Fruit fly (Drosophila melanogaster) whole organism, adult: Measurements from ENCODE around the gene CG11693.

Experiments used
- CG11617 ChIP-seq: fragments of 200-800 bp; sonication (Bioruptor generic); optimal IDR thresholded peaks from 2 replicates; lab custom pipeline; 2017; ENCODE audit warnings: mild to moderate bottlenecking, missing biosample characterization, missing genetic modification reagents, missing genetic modification characterization
- CG12768 ChIP-seq: fragments of 200-800 bp; sonication (Bioruptor generic); optimal IDR thresholded peaks from 2 replicates; lab custom pipeline; 2017; ENCODE audit warnings: missing biosample characterization, missing genetic modification characterization, mild to moderate bottlenecking, moderate library complexity, missing genetic modification reagents
- CG14711 ChIP-seq: fragments of 200-800 bp; sonication (Bioruptor generic); optimal IDR thresholded peaks from 2 replicates; lab custom pipeline; 2018; ENCODE audit warnings: missing biosample characterization, mild to moderate bottlenecking, missing genetic modification characterization, moderate library complexity
- CG1620 ChIP-seq: fragments of 200-800 bp; sonication (Bioruptor generic); optimal IDR thresholded peaks from 2 replicates; lab custom pipeline; 2016; ENCODE audit warnings: missing biosample characterization, missing genetic modification characterization
- CG33017 ChIP-seq: fragments of 200-800 bp; sonication (Bioruptor generic); optimal IDR thresholded peaks from 2 replicates; lab custom pipeline; 2018; ENCODE audit warnings: missing biosample characterization, mild to moderate bottlenecking, missing genetic modification characterization, moderate library complexity
- CG5204 ChIP-seq: fragments of 200-800 bp; sonication (Bioruptor generic); optimal IDR thresholded peaks from 2 replicates; lab custom pipeline; 2016; ENCODE audit warnings: missing biosample characterization, missing genetic modification characterization
- CG7045 ChIP-seq: fragments of 200-800 bp; sonication (Bioruptor generic); optimal IDR thresholded peaks from 2 replicates; lab custom pipeline; 2017; ENCODE audit warnings: missing biosample characterization, mild to moderate bottlenecking, missing genetic modification characterization
- CG7101 ChIP-seq: fragments of 200-800 bp; sonication (Bioruptor generic); optimal IDR thresholded peaks from 2 replicates; lab custom pipeline; 2018; ENCODE audit warnings: missing biosample characterization, mild to moderate bottlenecking, missing genetic modification characterization, moderate library complexity
- Clk ChIP-seq: fragments of 200-800 bp; sonication (Bioruptor generic); optimal IDR thresholded peaks from 2 replicates; lab custom pipeline; 2017; ENCODE audit warnings: missing biosample characterization, missing genetic modification characterization
- Crg-1 ChIP-seq: fragments of 200-800 bp; sonication (Bioruptor generic); optimal IDR thresholded peaks from 2 replicates; lab custom pipeline; 2016; ENCODE audit warnings: missing biosample characterization, missing genetic modification characterization
- Hr96 ChIP-seq: fragments of 200-800 bp; sonication (Bioruptor generic); optimal IDR thresholded peaks from 2 replicates; lab custom pipeline; 2016; ENCODE audit warnings: missing biosample characterization, missing genetic modification characterization
- Mnt ChIP-seq: fragments of 200-800 bp; sonication (Bioruptor generic); optimal IDR thresholded peaks from 2 replicates; lab custom pipeline; 2016; ENCODE audit warnings: missing biosample characterization, mild to moderate bottlenecking, missing genetic modification characterization
- bab1 ChIP-seq: fragments of 200-800 bp; sonication (Bioruptor generic); optimal IDR thresholded peaks from 3 replicates; lab custom pipeline; 2019; ENCODE audit warnings: missing biosample characterization, mild to moderate bottlenecking, missing genetic modification characterization, moderate library complexity
- cic ChIP-seq: fragments of 200-800 bp; sonication (Bioruptor generic); optimal IDR thresholded peaks from 2 replicates; lab custom pipeline; 2017; ENCODE audit warnings: missing biosample characterization, mild to moderate bottlenecking, missing genetic modification characterization, moderate library complexity
- cnc ChIP-seq, 2 experiments: fragments of >200 bp; optimal IDR thresholded peaks; 2 replicates each; lab custom pipeline; 2017
- kay ChIP-seq: fragments of 200-800 bp; sonication (Bioruptor generic); peaks from one replicate; lab custom pipeline; 2016; ENCODE audit warnings: missing biosample characterization, missing genetic modification characterization, borderline replicate concordance
- ovo ChIP-seq: fragments of 200-800 bp; sonication (Bioruptor generic); optimal IDR thresholded peaks from 2 replicates; lab custom pipeline; 2016; ENCODE audit warnings: missing biosample characterization, missing genetic modification characterization
- pad ChIP-seq: fragments of 200-800 bp; sonication (Bioruptor generic); optimal IDR thresholded peaks from 3 replicates; lab custom pipeline; 2017; ENCODE audit warnings: missing biosample characterization, missing genetic modification characterization, mild to moderate bottlenecking, moderate library complexity, missing genetic modification reagents
- tj ChIP-seq: fragments of 200-800 bp; sonication (Bioruptor generic); optimal IDR thresholded peaks from 3 replicates; lab custom pipeline; 2017; ENCODE audit warnings: missing biosample characterization, mild to moderate bottlenecking, missing genetic modification characterization, moderate library complexity
- toe ChIP-seq: fragments of 200-800 bp; sonication (Bioruptor generic); optimal IDR thresholded peaks from 2 replicates; lab custom pipeline; 2016; ENCODE audit warnings: missing biosample characterization, missing genetic modification characterization

The CG11693 gene

DNA sequence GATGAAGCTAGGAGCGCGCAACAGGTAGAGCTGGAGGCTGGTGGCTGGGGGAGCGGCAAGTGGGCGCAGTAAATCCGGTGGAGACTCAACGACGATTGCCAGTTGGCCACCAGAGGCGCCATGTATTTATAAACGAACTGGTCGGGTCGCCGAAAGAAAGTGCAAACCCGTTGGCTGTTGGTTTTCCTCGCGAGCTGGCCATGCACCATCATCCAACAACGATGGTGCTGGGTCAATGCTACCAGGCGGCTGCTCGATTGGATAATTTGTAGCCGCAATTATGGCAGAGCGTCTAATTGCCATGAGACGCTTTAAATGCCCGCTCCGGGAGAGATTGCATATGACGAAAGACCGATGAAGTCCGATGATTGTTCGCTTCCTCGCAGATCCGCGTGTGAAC is at the start of gene CG11693:
Gene CG11693, minus strand, starts transcription at position 101 of the 400 bp plus-strand sequence.
- TF ChIP-seq CG7101 (no peak), toe (GFP tag; lab: Kevin White, UChicago) (no peak), ovo (no peak), CG33017 (tag; lab: Kevin White, UChicago) (no peak), cic (no peak), Clk (GFP tag; lab: Kevin White, UChicago) (no peak), CG1620 (no peak), CG7045 (GFP tag; lab: Kevin White, UChicago) (no peak), Crg-1 (GFP tag; lab: Kevin White, UChicago) (no peak), Mnt (no peak), tj (GFP tag; lab: Kevin White, UChicago) (no peak), CG12768 (GFP tag; lab: Kevin White, UChicago) (no peak), cnc (optimal IDR thresholded peaks at IDR 0.05; lab: Kevin White, UChicago) (no peak), pad (no peak), CG11617 (GFP tag; lab: Kevin White, UChicago) (no peak), Hr96 (GFP tag; lab: Kevin White, UChicago) (no peak), CG14711 (tag; lab: Kevin White, UChicago) (no peak), kay (GFP tag; lab: Kevin White, UChicago) (no peak)

DNA sequence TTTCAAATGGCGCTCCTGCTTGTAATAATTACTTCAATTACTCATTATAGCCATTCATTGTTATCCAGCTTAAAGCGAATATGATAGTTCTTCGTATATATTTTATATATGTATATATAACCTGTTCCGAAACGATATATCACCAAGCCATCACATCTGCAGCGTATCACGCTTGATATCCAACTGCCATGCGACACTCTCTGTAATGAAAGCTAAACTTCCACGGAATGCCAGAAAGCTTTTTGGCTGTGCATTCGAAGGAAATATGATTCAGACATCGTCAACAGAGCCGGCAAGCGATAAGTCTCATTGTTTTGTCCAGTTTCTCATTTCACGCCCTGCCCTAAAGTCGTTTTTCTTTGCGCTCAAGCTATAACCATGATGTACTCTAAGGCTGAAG is 47.4 kb upstream of the CG11693 start:
- TF ChIP-seq ovo (no peak), CG12768 (GFP tag; lab: Kevin White, UChicago) (no peak), cnc (optimal IDR thresholded peaks at IDR 0.05; lab: Kevin White, UChicago) (no peak), Crg-1 (GFP tag; lab: Kevin White, UChicago) (no peak), Clk (GFP tag; lab: Kevin White, UChicago) (no peak), cic (no peak), CG7045 (GFP tag; lab: Kevin White, UChicago) (no peak), kay (GFP tag; lab: Kevin White, UChicago) (peak; percentile 93), tj (GFP tag; lab: Kevin White, UChicago) (peak; percentile 69), Mnt (peak; percentile 60), CG14711 (tag; lab: Kevin White, UChicago) (no peak)

DNA sequence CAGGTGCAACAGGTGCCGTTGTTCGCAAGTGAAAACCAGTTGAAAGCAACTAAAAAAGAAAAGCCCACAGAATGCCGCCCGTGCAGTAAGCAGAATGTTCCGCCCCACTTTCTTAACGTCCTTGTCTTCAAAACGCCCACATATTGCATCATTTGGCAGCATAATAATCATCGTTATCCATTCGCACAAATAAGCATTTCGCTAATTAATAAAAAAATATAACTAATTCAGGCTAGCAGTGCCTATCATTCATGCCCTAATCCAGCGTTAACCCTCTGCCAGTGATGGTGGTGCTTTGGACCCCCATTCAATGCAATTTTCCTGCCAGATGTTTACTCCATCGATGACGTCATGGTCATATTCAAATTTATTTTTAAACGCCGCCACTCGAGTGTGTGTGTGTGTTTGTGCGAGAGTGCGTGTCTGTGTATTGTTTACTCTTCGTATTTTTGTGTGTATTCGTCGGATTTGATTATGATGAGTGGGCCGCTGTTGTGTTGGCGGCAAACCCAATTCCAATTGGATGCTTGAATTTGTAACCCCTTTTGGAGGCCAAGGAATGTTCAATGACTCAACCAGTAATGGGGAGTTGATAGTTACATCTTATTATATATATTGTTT is 46.9 kb upstream of the CG11693 start:
- TF ChIP-seq Hr96 (GFP tag; lab: Kevin White, UChicago) (no peak), cic (peak; percentile 17), toe (GFP tag; lab: Kevin White, UChicago) (no peak)

DNA sequence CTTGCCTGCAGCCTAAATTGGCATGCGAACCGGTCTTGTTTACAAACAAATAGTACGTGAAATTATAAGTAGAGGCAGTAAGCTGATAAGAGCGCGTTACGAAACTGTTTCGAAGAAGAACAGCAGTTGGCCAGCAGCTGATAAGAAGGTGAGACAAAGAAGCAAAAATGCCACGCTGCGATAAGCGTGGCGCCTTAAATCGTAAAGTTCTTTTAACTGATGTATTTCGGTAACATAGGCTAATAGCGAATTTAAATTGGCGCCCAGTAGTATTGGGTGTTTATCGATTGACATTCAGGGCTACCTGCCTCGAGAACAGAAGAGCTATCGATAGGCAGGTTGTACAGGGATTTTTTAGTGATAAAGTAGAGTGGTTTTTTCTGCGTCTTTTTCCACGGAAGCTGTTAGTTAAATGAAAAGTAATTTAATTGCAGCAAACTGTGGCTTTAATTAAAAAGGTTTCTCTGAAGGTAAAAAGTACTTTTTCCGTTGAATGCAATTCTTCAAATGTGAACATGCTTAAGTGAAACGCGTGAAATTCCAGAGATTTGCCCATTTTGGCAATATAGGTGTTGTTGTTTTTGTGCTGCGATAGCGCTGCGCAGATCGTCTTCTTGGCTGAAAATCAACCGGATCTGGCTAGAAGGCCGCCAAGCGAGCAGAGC is 46.2 kb upstream of the CG11693 start, which contains the start of gene stck:
Gene stck, plus strand, starts transcription at position 353 of the 665 bp plus-strand sequence.
- TF ChIP-seq Mnt (peak; percentile 30), cic (peak; percentile 89), Hr96 (GFP tag; lab: Kevin White, UChicago) (peak; percentile 4), toe (GFP tag; lab: Kevin White, UChicago) (no peak), kay (GFP tag; lab: Kevin White, UChicago) (peak; percentile 69), CG1620 (peak; percentile 49)

- TF ChIP-seq CG7101 (peak; percentile 0), CG5204 (GFP tag; lab: Kevin White, UChicago) (peak; percentile 5), Mnt (no peak), CG33017 (tag; lab: Kevin White, UChicago) (no peak), bab1 (GFP tag; lab: Kevin White, UChicago) (peak; percentile 18), CG14711 (tag; lab: Kevin White, UChicago) (peak; percentile 37), Hr96 (GFP tag; lab: Kevin White, UChicago) (peak; percentile 1)
Observed at dm6 chr3R:8355579-8355978, 45.0 kb upstream of the CG11693 start.

DNA sequence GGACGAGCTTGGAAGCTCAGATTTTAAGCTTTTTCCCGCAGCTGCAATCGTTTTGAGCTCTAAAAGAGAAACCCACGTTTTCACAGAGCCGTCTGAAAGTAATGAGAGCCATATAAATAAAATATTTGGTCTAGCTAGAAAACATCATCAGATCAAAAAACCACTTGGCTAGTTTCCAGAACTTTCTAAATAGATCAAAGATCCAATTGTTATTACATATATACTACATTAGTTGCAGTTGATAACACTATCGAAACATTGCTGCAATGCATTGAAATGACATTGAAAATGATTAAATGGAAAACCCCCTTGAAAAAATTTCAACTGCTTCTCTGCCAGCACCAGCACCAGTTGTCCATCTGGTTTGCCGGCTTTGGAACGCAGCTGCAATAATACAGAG is 44.4 kb upstream of the CG11693 start:
- TF ChIP-seq CG7045 (GFP tag; lab: Kevin White, UChicago), result peak; percentile 19
- peak; percentile 19 for TF ChIP-seq CG5204 (GFP tag; lab: Kevin White, UChicago)
- TF ChIP-seq cnc (optimal IDR thresholded peaks at IDR 0.05; lab: Kevin White, UChicago), result no peak

DNA sequence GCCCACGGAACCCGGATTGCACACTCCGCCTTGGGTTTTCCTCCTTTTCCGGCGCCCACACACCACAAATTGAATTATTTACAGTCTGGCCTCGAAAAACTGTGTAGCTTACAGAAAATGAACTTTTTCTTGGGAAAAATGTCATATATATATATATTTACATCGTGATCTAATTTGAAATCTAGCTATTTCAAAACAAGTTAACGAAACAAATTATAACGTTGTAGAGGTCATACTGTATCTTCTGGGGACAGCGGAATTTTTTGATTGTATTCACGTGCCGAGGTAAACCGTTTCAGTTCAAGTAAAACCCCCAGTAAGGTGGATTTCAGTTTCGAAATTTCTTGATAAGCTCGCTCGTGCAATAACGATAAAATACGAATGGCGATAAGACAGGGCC is 43.9 kb upstream of the CG11693 start:
- TF ChIP-seq Crg-1 (GFP tag; lab: Kevin White, UChicago), result no peak
- no peak for TF ChIP-seq CG7045 (GFP tag; lab: Kevin White, UChicago)
- TF ChIP-seq CG5204 (GFP tag; lab: Kevin White, UChicago), result no peak
- TF ChIP-seq CG33017 (tag; lab: Kevin White, UChicago), result peak; percentile 55
- no peak for TF ChIP-seq cnc (optimal IDR thresholded peaks at IDR 0.05; lab: Kevin White, UChicago)
- peak; percentile 80 for TF ChIP-seq bab1 (GFP tag; lab: Kevin White, UChicago)
- TF ChIP-seq CG7101, result peak; percentile 76
- no peak for TF ChIP-seq ovo
- TF ChIP-seq cic, result peak; percentile 32
- peak; percentile 90 for TF ChIP-seq kay (GFP tag; lab: Kevin White, UChicago)
- no peak for TF ChIP-seq CG11617 (GFP tag; lab: Kevin White, UChicago)
- no peak for TF ChIP-seq Hr96 (GFP tag; lab: Kevin White, UChicago)
- TF ChIP-seq CG1620, result no peak
- TF ChIP-seq toe (GFP tag; lab: Kevin White, UChicago), result no peak
- TF ChIP-seq tj (GFP tag; lab: Kevin White, UChicago), result peak; percentile 72
- TF ChIP-seq Mnt, result no peak
- no peak for TF ChIP-seq Clk (GFP tag; lab: Kevin White, UChicago)
- peak; percentile 77 for TF ChIP-seq CG14711 (tag; lab: Kevin White, UChicago)
- no peak for TF ChIP-seq CG12768 (GFP tag; lab: Kevin White, UChicago)
- peak; percentile 27 for TF ChIP-seq pad
